Worm (Caenorhabditis elegans): ENCODE measurements around the gene malt-1.
A peak's percentile ranks its signal among the peaks of the same experiment; 100 is the strongest.

malt-1 gene

ce11 chrII:6968191-6968675, 17.1 kb upstream of the malt-1 start:
- TF ChIP-seq blmp-1 (tag; optimal IDR thresholded peaks at IDR 0.05) (no peak), nhr-90 (tag; optimal IDR thresholded peaks at IDR 0.05; ENCODE audit: poor library complexity) (peak; percentile 92), C34B4.2 (tag; optimal IDR thresholded peaks at IDR 0.05) (no peak), nhr-28 (tag; optimal IDR thresholded peaks at IDR 0.05) (no peak), efl-1 (optimal IDR thresholded peaks at IDR 0.05) (peak; percentile 60 to 78), efl-1 (GFP tag; optimal IDR thresholded peaks at IDR 0.05 in 1 of 2) (peak; percentile 37 to 96), hlh-17 (GFP tag; optimal IDR thresholded peaks at IDR 0.05; ENCODE audit: borderline replicate concordance) (peak; percentile 34), jun-1 (tag; optimal IDR thresholded peaks at IDR 0.05) (peak; percentile 35), unc-98 (GFP tag; IDR thresholded peaks at IDR 0.05) (no peak), ztf-4 (tag; optimal IDR thresholded peaks at IDR 0.05) (peak; percentile 59), nhr-11 (tag; optimal IDR thresholded peaks at IDR 0.05) (peak; percentile 12), nhr-77 (tag; optimal IDR thresholded peaks at IDR 0.05) (peak; percentile 81), elt-2 (tag; optimal IDR thresholded peaks at IDR 0.05) (peak; percentile 50), nhr-20 (tag; optimal IDR thresholded peaks at IDR 0.05) (peak; percentile 89), rnt-1 (tag; optimal IDR thresholded peaks at IDR 0.05) (peak; percentile 93), sup-37 (GFP tag; optimal IDR thresholded peaks at IDR 0.05) (peak; percentile 75), lin-14 (GFP tag; optimal IDR thresholded peaks at IDR 0.05) (peak; percentile 86), tbx-2 (tag; optimal IDR thresholded peaks at IDR 0.05) (peak; percentile 69), ceh-82 (tag; optimal IDR thresholded peaks at IDR 0.05) (peak; percentile 53 to 77 (median 72)), ces-1 (GFP tag; optimal IDR thresholded peaks at IDR 0.05) (no peak), tlp-1 (tag; optimal IDR thresholded peaks at IDR 0.05) (no peak), nhr-84 (tag; optimal IDR thresholded peaks at IDR 0.05) (no peak), hlh-4 (tag; optimal IDR thresholded peaks at IDR 0.05) (no peak), egl-13 (tag; optimal IDR thresholded peaks at IDR 0.05) (peak; percentile 70), nhr-19 (GFP tag; conservative IDR thresholded peaks at IDR 0.05) (peak; percentile 93), fkh-8 (tag; optimal IDR thresholded peaks at IDR 0.05) (peak; percentile 64), Y116A8C.19 (tag; optimal IDR thresholded peaks at IDR 0.05; ENCODE audit: borderline replicate concordance) (no peak), unc-30 (tag; optimal IDR thresholded peaks at IDR 0.05) (no peak), unc-62 (GFP tag; optimal IDR thresholded peaks at IDR 0.05) (no peak), skn-1 (tag; optimal IDR thresholded peaks at IDR 0.05) (no peak), mdl-1 (tag; optimal IDR thresholded peaks at IDR 0.05) (peak; percentile 54), aly-2 (tag; optimal IDR thresholded peaks at IDR 0.05) (peak; percentile 73), lin-15B (tag; optimal IDR thresholded peaks at IDR 0.05) (peak; percentile 35), fos-1 (tag; optimal IDR thresholded peaks at IDR 0.05) (peak; percentile 65), zag-1 (tag; optimal IDR thresholded peaks at IDR 0.05) (no peak), F16B12.6 (tag; optimal IDR thresholded peaks at IDR 0.05) (peak; percentile 44), pax-3 (tag; optimal IDR thresholded peaks at IDR 0.05) (peak; percentile 58), lin-39 (tag; optimal IDR thresholded peaks at IDR 0.05) (peak; percentile 81), ceh-63 (GFP tag; optimal IDR thresholded peaks at IDR 0.05) (no peak), dsc-1 (tag; optimal IDR thresholded peaks at IDR 0.05) (peak; percentile 79), grh-1 (GFP tag; IDR thresholded peaks at IDR 0.05) (peak; percentile 73), isw-1 (GFP tag; IDR thresholded peaks at IDR 0.05) (peak; percentile 48), ceh-8 (GFP tag; optimal IDR thresholded peaks at IDR 0.05) (peak; percentile 37), C16A3.4 (tag; optimal IDR thresholded peaks at IDR 0.05) (peak; percentile 2), dpl-1 (GFP tag; optimal IDR thresholded peaks at IDR 0.05) (peak; percentile 42 to 54 (median 52)), vab-15 (tag; optimal IDR thresholded peaks at IDR 0.05) (no peak), unc-130 (tag; optimal IDR thresholded peaks at IDR 0.05) (peak; percentile 5), mab-9 (GFP tag; IDR thresholded peaks at IDR 0.05) (no peak; the same call in 1 of the 2 replicates), C04F5.9 (tag; optimal IDR thresholded peaks at IDR 0.05) (peak; percentile 80), nhr-76 (tag; optimal IDR thresholded peaks at IDR 0.05) (no peak), zip-4 (GFP tag; optimal IDR thresholded peaks at IDR 0.05) (peak; percentile 59), sox-4 (tag; optimal IDR thresholded peaks at IDR 0.05) (no peak), lsy-2 (tag; optimal IDR thresholded peaks at IDR 0.05) (peak; percentile 50 to 71)

Measured in whole organism, L1 larva.